Worm (Caenorhabditis elegans): Measurements from ENCODE around the gene srx-67.

DNA sequence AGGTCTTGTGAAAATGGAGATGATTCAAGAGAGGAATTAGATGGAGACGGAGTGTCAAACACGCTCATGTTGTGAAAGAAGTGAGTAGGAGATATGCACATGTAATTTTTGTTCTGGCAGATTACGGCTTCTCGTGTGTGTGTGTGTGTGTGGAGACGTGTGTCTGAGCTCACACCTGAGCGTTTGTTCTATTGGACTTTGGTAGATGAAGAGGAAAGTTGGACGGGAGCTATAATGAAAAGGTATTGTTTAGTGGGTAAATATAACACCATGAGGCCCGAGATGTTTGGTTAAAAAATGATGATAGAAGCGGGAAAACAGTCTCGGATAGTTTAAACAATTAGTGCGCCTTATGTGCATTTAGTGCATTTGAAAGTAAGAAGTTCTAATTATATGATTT is 47.7 kb upstream of the srx-67 start, which contains the start of gene nhr-157:
- no peak for TF ChIP-seq mab-5 (tag; optimal IDR thresholded peaks at IDR 0.05)
- TF ChIP-seq lsy-2 (tag; optimal IDR thresholded peaks at IDR 0.05): no peak
- no peak for TF ChIP-seq sem-4 (tag; optimal IDR thresholded peaks at IDR 0.05)
- TF ChIP-seq ama-1 (optimal IDR thresholded peaks at IDR 0.05): no peak
- no peak for TF ChIP-seq mdl-1 (tag; optimal IDR thresholded peaks at IDR 0.05)
- TF ChIP-seq fos-1 (tag; optimal IDR thresholded peaks at IDR 0.05): no peak
- TF ChIP-seq ceh-16 (tag; optimal IDR thresholded peaks at IDR 0.05): no peak
- TF ChIP-seq C34F6.9 (tag; optimal IDR thresholded peaks at IDR 0.05): no peak
- no peak for TF ChIP-seq aly-2 (tag; optimal IDR thresholded peaks at IDR 0.05)
- TF ChIP-seq ztf-11 (tag; optimal IDR thresholded peaks at IDR 0.05): no peak
- no peak for TF ChIP-seq lin-39 (tag; optimal IDR thresholded peaks at IDR 0.05)
- TF ChIP-seq nhr-77 (tag; optimal IDR thresholded peaks at IDR 0.05): no peak
- TF ChIP-seq egl-27 (tag; optimal IDR thresholded peaks at IDR 0.05): no peak
- TF ChIP-seq nhr-11 (tag; optimal IDR thresholded peaks at IDR 0.05): no peak

Measured in whole organism, L2 larva.